Fruit fly (Drosophila melanogaster): ENCODE measurements around the gene Nt5a.

The Nt5a gene

DNA sequence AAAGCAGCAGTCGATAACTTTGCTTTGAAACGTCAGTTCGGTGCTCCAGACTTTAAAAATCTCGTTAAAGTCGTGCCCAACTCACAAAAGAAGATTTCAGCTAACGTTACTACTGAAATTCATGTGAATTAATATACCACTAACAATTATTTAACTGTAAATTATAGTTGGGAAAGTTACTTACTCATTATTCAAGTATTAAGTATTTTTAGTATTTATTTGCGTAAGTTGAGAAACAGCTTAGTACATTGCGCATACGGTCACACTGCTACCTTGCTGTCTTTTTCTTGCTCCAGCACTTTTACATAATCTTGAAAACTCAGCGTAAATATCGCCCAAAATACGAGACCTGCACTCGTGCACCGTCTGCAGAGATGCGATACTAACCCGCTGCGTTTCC, 22.5 kb upstream of the Nt5a start, which contains the start of gene ND-ACP (continued):
- no peak for TF ChIP-seq ci (GFP tag; IDR thresholded peaks at IDR 0.05)
- no peak for TF ChIP-seq Gug (GFP tag; IDR thresholded peaks at IDR 0.05)
- TF ChIP-seq Nf-YB (GFP tag; optimal IDR thresholded peaks at IDR 0.05): no peak
- no peak for TF ChIP-seq Neu2 (GFP tag; optimal IDR thresholded peaks at IDR 0.05; ENCODE audit: borderline replicate concordance)
- no peak for TF ChIP-seq CG33557 (GFP tag; optimal IDR thresholded peaks at IDR 0.05)
- no peak for TF ChIP-seq CG7786 (GFP tag; optimal IDR thresholded peaks at IDR 0.05)
- peak; percentile 42 for TF ChIP-seq Sry-δ (GFP tag; optimal IDR thresholded peaks at IDR 0.05)
- peak; percentile 56 for TF ChIP-seq stwl (tag; optimal IDR thresholded peaks at IDR 0.05)
- peak; percentile 79 for TF ChIP-seq CG2116 (GFP tag; optimal IDR thresholded peaks at IDR 0.05)
- no peak for TF ChIP-seq pan (optimal IDR thresholded peaks at IDR 0.05)
- TF ChIP-seq pan (GFP tag; optimal IDR thresholded peaks at IDR 0.05 in 1 of 2, IDR thresholded peaks at IDR 0.05 in 1 of 2): no peak
- peak; percentile 56 for TF ChIP-seq Dref (GFP tag; IDR thresholded peaks at IDR 0.05)
- peak; percentile 18 for TF ChIP-seq hkb (optimal IDR thresholded peaks at IDR 0.05)
- TF ChIP-seq hkb (GFP tag; IDR thresholded peaks at IDR 0.05): no peak
- no peak for TF ChIP-seq CG3281 (GFP tag; optimal IDR thresholded peaks at IDR 0.05)
- TF ChIP-seq tna (GFP tag; IDR thresholded peaks at IDR 0.05; ENCODE audit: partially characterized antibody): no peak
- TF ChIP-seq usp (GFP tag; optimal IDR thresholded peaks at IDR 0.05): no peak
- no peak for TF ChIP-seq CG8924 (tag; optimal IDR thresholded peaks at IDR 0.05)
- TF ChIP-seq slou (GFP tag; optimal IDR thresholded peaks at IDR 0.05): no peak
- no peak for TF ChIP-seq Mrtf (GFP tag; IDR thresholded peaks at IDR 0.05)
- TF ChIP-seq ems (GFP tag; optimal IDR thresholded peaks at IDR 0.05): no peak
- TF ChIP-seq CG9797 (GFP tag; optimal IDR thresholded peaks at IDR 0.05): peak; percentile 89
- TF ChIP-seq gcm2 (GFP tag; optimal IDR thresholded peaks at IDR 0.05): no peak
- no peak for TF ChIP-seq bowl (GFP tag; IDR thresholded peaks at IDR 0.05)
- TF ChIP-seq Dbx (GFP tag; IDR thresholded peaks at IDR 0.05): no peak
- TF ChIP-seq btn (GFP tag; optimal IDR thresholded peaks at IDR 0.05): no peak
- TF ChIP-seq CG5180 (GFP tag; optimal IDR thresholded peaks at IDR 0.05): no peak
- no peak for TF ChIP-seq maf-S (GFP tag; optimal IDR thresholded peaks at IDR 0.05)
- no peak for TF ChIP-seq sima (GFP tag; optimal IDR thresholded peaks at IDR 0.05)
- TF ChIP-seq oc (tag; optimal IDR thresholded peaks at IDR 0.05): no peak
- no peak for TF ChIP-seq chif (GFP tag; optimal IDR thresholded peaks at IDR 0.05)
- no peak for TF ChIP-seq CG1602 (GFP tag; optimal IDR thresholded peaks at IDR 0.05)
- peak; percentile 92 for TF ChIP-seq Dp (GFP tag; optimal IDR thresholded peaks at IDR 0.05)
- TF ChIP-seq CG9932 (GFP tag; IDR thresholded peaks at IDR 0.05): no peak
- TF ChIP-seq ara (GFP tag; IDR thresholded peaks at IDR 0.05): no peak
- TF ChIP-seq CG18262 (tag; optimal IDR thresholded peaks at IDR 0.05): no peak
- TF ChIP-seq Hsf (GFP tag; optimal IDR thresholded peaks at IDR 0.05): no peak
- TF ChIP-seq CG3995 (GFP tag; optimal IDR thresholded peaks at IDR 0.05): peak; percentile 56
- peak; percentile 74 for TF ChIP-seq pzg (GFP tag; optimal IDR thresholded peaks at IDR 0.05)
- peak; percentile 23 for TF ChIP-seq phol (tag; optimal IDR thresholded peaks at IDR 0.05)
- TF ChIP-seq tin (GFP tag; optimal IDR thresholded peaks at IDR 0.05): no peak
- peak; percentile 53 for TF ChIP-seq CG17186 (GFP tag; optimal IDR thresholded peaks at IDR 0.05)
- TF ChIP-seq esg (GFP tag; conservative IDR thresholded peaks at IDR 0.05): no peak
- TF ChIP-seq CG13123 (GFP tag; optimal IDR thresholded peaks at IDR 0.05): no peak
- TF ChIP-seq CG8478 (optimal IDR thresholded peaks at IDR 0.05): no peak
- no peak for TF ChIP-seq CG31388 (GFP tag; optimal IDR thresholded peaks at IDR 0.05)
- TF ChIP-seq CoRest (tag; optimal IDR thresholded peaks at IDR 0.05): peak; percentile 5
- TF ChIP-seq Six4 (GFP tag; optimal IDR thresholded peaks at IDR 0.05): no peak
- TF ChIP-seq fd96Cb (tag; optimal IDR thresholded peaks at IDR 0.05): no peak
- 0 out of 3 replicates have a peak, but pooled peaks have one; percentile 24 for TF ChIP-seq vnd (GFP tag; IDR thresholded peaks at IDR 0.05; ENCODE audit: partially characterized antibody)
- TF ChIP-seq dmrt99B (tag; optimal IDR thresholded peaks at IDR 0.05): no peak
- no peak for TF ChIP-seq CG2875 (GFP tag; optimal IDR thresholded peaks at IDR 0.05)
- TF ChIP-seq cwo (GFP tag; optimal IDR thresholded peaks at IDR 0.05): no peak
